Fruit fly (Drosophila melanogaster): ENCODE measurements around the gene Ndc80.
A peak's percentile ranks its signal among the peaks of the same experiment; 100 is the strongest.

The Ndc80 gene

dm6 chrX:13643961-13644360 is 32.1 kb upstream of the Ndc80 start (continued):
- TF ChIP-seq sug (tag; optimal IDR thresholded peaks at IDR 0.05) (peak; percentile 67), CG17568 (GFP tag; optimal IDR thresholded peaks at IDR 0.05) (no peak), chn (GFP tag; optimal IDR thresholded peaks at IDR 0.05) (peak; percentile 51), CG9876 (GFP tag; optimal IDR thresholded peaks at IDR 0.05) (no peak), Nf-YA (GFP tag; IDR thresholded peaks at IDR 0.05) (peak; percentile 52; the same call in 1 of the 2 replicates), p53 (GFP tag; optimal IDR thresholded peaks at IDR 0.05) (no peak), fu2 (GFP tag; optimal IDR thresholded peaks at IDR 0.05) (no peak), CG9932 (GFP tag; IDR thresholded peaks at IDR 0.05) (no peak), CG16813 (GFP tag; IDR thresholded peaks at IDR 0.05; ENCODE audit: partially characterized antibody) (no peak), CG4820 (GFP tag; optimal IDR thresholded peaks at IDR 0.05) (peak; percentile 54), dan (GFP tag; IDR thresholded peaks at IDR 0.05) (no peak), CG34376 (GFP tag; optimal IDR thresholded peaks at IDR 0.05) (peak; percentile 68), lmd (GFP tag; IDR thresholded peaks at IDR 0.05) (peak; percentile 26; the same call in 1 of the 2 replicates), Ada2b (GFP tag; IDR thresholded peaks at IDR 0.05) (peak; percentile 78), Mes4 (GFP tag; optimal IDR thresholded peaks at IDR 0.05) (no peak), CG9817 (tag; optimal IDR thresholded peaks at IDR 0.05) (no peak), kni (GFP tag; optimal IDR thresholded peaks at IDR 0.05) (no peak), fd96Cb (tag; optimal IDR thresholded peaks at IDR 0.05) (peak; percentile 55), ab (GFP tag; optimal IDR thresholded peaks at IDR 0.05) (no peak), Myb (GFP tag; optimal IDR thresholded peaks at IDR 0.05) (no peak), vvl (GFP tag; IDR thresholded peaks at IDR 0.05) (peak; percentile 68), nau (GFP tag; optimal IDR thresholded peaks at IDR 0.05) (peak; percentile 13), crp (GFP tag; optimal IDR thresholded peaks at IDR 0.05) (no peak), Dip3 (GFP tag; optimal IDR thresholded peaks at IDR 0.05) (no peak), CG14014 (GFP tag; IDR thresholded peaks at IDR 0.05) (peak; percentile 38; the same call in 1 of the 2 replicates), unc-4 (GFP tag; IDR thresholded peaks at IDR 0.05; ENCODE audit: partially characterized antibody) (no peak), exex (tag; optimal IDR thresholded peaks at IDR 0.05) (peak; percentile 81), Bgb (GFP tag; IDR thresholded peaks at IDR 0.05; ENCODE audit: partially characterized antibody) (no peak; the same call in 1 of the 2 replicates), CG10462 (GFP tag; optimal IDR thresholded peaks at IDR 0.05) (no peak), CG4360 (GFP tag; IDR thresholded peaks at IDR 0.05) (no peak), Hey (tag; optimal IDR thresholded peaks at IDR 0.05) (no peak), Taf1 (GFP tag; IDR thresholded peaks at IDR 0.05) (0 out of 2 replicates have a peak, but pooled peaks have one; percentile 9), trem (tag; optimal IDR thresholded peaks at IDR 0.05) (peak; percentile 21), CG34224 (GFP tag; IDR thresholded peaks at IDR 0.05; ENCODE audit: partially characterized antibody) (no peak), Atf6 (GFP tag; IDR thresholded peaks at IDR 0.05) (peak; percentile 71; the same call in 1 of the 2 replicates), CG10321 (GFP tag; IDR thresholded peaks at IDR 0.05) (no peak), bbx (GFP tag; IDR thresholded peaks at IDR 0.05; ENCODE audit: partially characterized antibody) (no peak), bowl (GFP tag; IDR thresholded peaks at IDR 0.05) (peak; percentile 46; the same call in 1 of the 2 replicates), Six4 (GFP tag; optimal IDR thresholded peaks at IDR 0.05) (peak; percentile 17), CG33557 (GFP tag; optimal IDR thresholded peaks at IDR 0.05) (no peak), CG5180 (GFP tag; optimal IDR thresholded peaks at IDR 0.05) (no peak), ro (GFP tag; IDR thresholded peaks at IDR 0.05) (no peak), wdn (GFP tag; IDR thresholded peaks at IDR 0.05) (no peak), CG11456 (GFP tag; IDR thresholded peaks at IDR 0.05) (peak; percentile 67), Asciz (GFP tag; optimal IDR thresholded peaks at IDR 0.05) (peak; percentile 27), CG9437 (GFP tag; optimal IDR thresholded peaks at IDR 0.05) (peak; percentile 19), sr (GFP tag; IDR thresholded peaks at IDR 0.05) (no peak), odd (GFP tag; optimal IDR thresholded peaks at IDR 0.05) (no peak), ap (GFP tag; IDR thresholded peaks at IDR 0.05) (peak; percentile 61), lov (optimal IDR thresholded peaks at IDR 0.05) (no peak), lov (GFP tag; IDR thresholded peaks at IDR 0.05) (no peak), Elba2 (GFP tag; optimal IDR thresholded peaks at IDR 0.05) (no peak)
